Worm (Caenorhabditis elegans) whole organism, late embryonic: ENCODE results near the gene col-185.

Experiments used
- C38D4.7 ChIP-seq: fragments of 200-800 bp; sonication (Bioruptor generic); optimal IDR thresholded peaks from 2 replicates; lab custom pipeline; 2018; ENCODE audit warnings: mild to moderate bottlenecking, missing genetic modification characterization, moderate library complexity, missing compliant biosample characterization
- F13H6.1 ChIP-seq: sonication (generic microtip); optimal IDR thresholded peaks from 2 replicates; lab custom pipeline; 2016; ENCODE audit warnings: missing genetic modification characterization, missing compliant biosample characterization
- K09A11.1 ChIP-seq: sonication (generic microtip); optimal IDR thresholded peaks from 2 replicates; lab custom pipeline; 2017; ENCODE audit warnings: antibody characterized with exemption, mild to moderate bottlenecking, missing genetic modification characterization, missing compliant biosample characterization; ENCODE audit not compliant: insufficient read depth
- Y22D7AL.16 ChIP-seq: sonication (generic microtip); optimal IDR thresholded peaks from 2 replicates; lab custom pipeline; 2016; ENCODE audit warnings: missing genetic modification characterization, missing compliant biosample characterization
- ama-1 ChIP-seq: fragments of 150-350 bp; optimal IDR thresholded peaks from 2 replicates; lab custom pipeline; 2014
- ceh-14 ChIP-seq: sonication (generic microtip); optimal IDR thresholded peaks from 2 replicates; lab custom pipeline; 2016; ENCODE audit warnings: missing genotype, missing genetic modification characterization, missing compliant biosample characterization
- ceh-18 ChIP-seq: sonication (generic microtip); optimal IDR thresholded peaks from 2 replicates; lab custom pipeline; 2016; ENCODE audit warnings: missing genetic modification characterization, missing compliant biosample characterization
- ceh-19 ChIP-seq: fragments of 200-800 bp; sonication (Bioruptor generic); optimal IDR thresholded peaks from 2 replicates; lab custom pipeline; 2018; ENCODE audit warnings: mild to moderate bottlenecking, missing genetic modification characterization, missing compliant biosample characterization
- ceh-2 ChIP-seq: sonication (generic microtip); optimal IDR thresholded peaks from 2 replicates; lab custom pipeline; 2016; ENCODE audit warnings: missing genotype, missing genetic modification characterization, missing compliant biosample characterization
- ceh-30 ChIP-seq: fragments of 150-350 bp; optimal IDR thresholded peaks from 2 replicates; lab custom pipeline; 2014; ENCODE audit warnings: missing biosample characterization, missing genetic modification characterization
- ceh-31 ChIP-seq: sonication (generic microtip); optimal IDR thresholded peaks from 2 replicates; lab custom pipeline; 2016; ENCODE audit warnings: missing genetic modification characterization, missing compliant biosample characterization
- che-1 ChIP-seq: sonication (generic microtip); optimal IDR thresholded peaks from 2 replicates; lab custom pipeline; 2016; ENCODE audit warnings: mild to moderate bottlenecking, missing genetic modification characterization, missing compliant biosample characterization
- dmd-4 ChIP-seq: sonication (generic microtip); optimal IDR thresholded peaks from 2 replicates; lab custom pipeline; 2016; ENCODE audit warnings: borderline replicate concordance, missing genetic modification characterization, missing compliant biosample characterization
- dve-1 ChIP-seq: sonication (generic microtip); optimal IDR thresholded peaks from 2 replicates; lab custom pipeline; 2017; ENCODE audit warnings: antibody characterized with exemption, mild to moderate bottlenecking, missing genetic modification characterization, missing compliant biosample characterization
- elt-2 ChIP-seq: sonication (generic microtip); optimal IDR thresholded peaks from 2 replicates; lab custom pipeline; 2016; ENCODE audit warnings: missing genetic modification reagents, missing genetic modification characterization, missing compliant biosample characterization
- ets-4 ChIP-seq: sonication (generic microtip); optimal IDR thresholded peaks from 2 replicates; lab custom pipeline; 2016; ENCODE audit warnings: missing genetic modification characterization, missing compliant biosample characterization
- fkh-6 ChIP-seq: sonication (generic microtip); optimal IDR thresholded peaks from 2 replicates; lab custom pipeline; 2016; ENCODE audit warnings: missing genetic modification characterization, missing compliant biosample characterization
- gmeb-2 ChIP-seq: sonication (generic microtip); optimal IDR thresholded peaks from 2 replicates; lab custom pipeline; 2016; ENCODE audit warnings: missing genetic modification characterization, inconsistent platforms, missing compliant biosample characterization
- hlh-15 ChIP-seq: sonication (generic microtip); optimal IDR thresholded peaks from 2 replicates; lab custom pipeline; 2016; ENCODE audit warnings: missing genetic modification characterization, missing compliant biosample characterization
- hlh-8 ChIP-seq: sonication (generic microtip); optimal IDR thresholded peaks from 2 replicates; lab custom pipeline; 2016; ENCODE audit warnings: missing genotype, missing genetic modification characterization, missing compliant biosample characterization
- nfya-1 ChIP-seq: sonication (generic microtip); optimal IDR thresholded peaks from 2 replicates; lab custom pipeline; 2017; ENCODE audit warnings: missing genetic modification characterization, mild to moderate bottlenecking, missing compliant biosample characterization, antibody characterized with exemption, moderate library complexity
- nhr-11 ChIP-seq: fragments of 150-350 bp; optimal IDR thresholded peaks from 2 replicates; lab custom pipeline; 2014; ENCODE audit warnings: missing biosample characterization, missing genetic modification characterization
- odd-2 ChIP-seq: sonication (generic microtip); optimal IDR thresholded peaks from 2 replicates; lab custom pipeline; 2017; ENCODE audit warnings: antibody characterized with exemption, mild to moderate bottlenecking, missing genetic modification characterization, missing compliant biosample characterization
- pat-9 ChIP-seq: fragments of 200-800 bp; sonication (Bioruptor generic); optimal IDR thresholded peaks from 2 replicates; lab custom pipeline; 2018; ENCODE audit warnings: mild to moderate bottlenecking, missing genetic modification characterization, moderate library complexity, missing compliant biosample characterization
- pax-1 ChIP-seq: fragments of 150-350 bp; optimal IDR thresholded peaks from 2 replicates; lab custom pipeline; 2014; ENCODE audit warnings: missing biosample characterization, missing genetic modification characterization
- pha-4 ChIP-seq: fragments of 150-350 bp; optimal IDR thresholded peaks from 2 replicates; lab custom pipeline; 2018; ENCODE audit warnings: missing biosample characterization, missing genetic modification reagents, missing genetic modification characterization
- pros-1 ChIP-seq: fragments of 150-350 bp; optimal IDR thresholded peaks from 2 replicates; lab custom pipeline; 2014; ENCODE audit warnings: missing biosample characterization, missing genetic modification reagents, missing genetic modification characterization
- ref-2 ChIP-seq: sonication (generic microtip); optimal IDR thresholded peaks from 2 replicates; lab custom pipeline; 2016; ENCODE audit warnings: missing genetic modification characterization, missing compliant biosample characterization
- sdc-2 ChIP-seq: sonication (generic microtip); optimal IDR thresholded peaks from 2 replicates; lab custom pipeline; 2016; ENCODE audit warnings: missing genotype, missing genetic modification characterization, missing compliant biosample characterization
- sox-4 ChIP-seq: sonication (generic microtip); optimal IDR thresholded peaks from 2 replicates; lab custom pipeline; 2017; ENCODE audit warnings: mild to moderate bottlenecking, missing genetic modification characterization, inconsistent platforms, missing compliant biosample characterization
- syd-9 ChIP-seq: sonication (generic microtip); optimal IDR thresholded peaks from 2 replicates; lab custom pipeline; 2016; ENCODE audit warnings: mild to moderate bottlenecking, missing genetic modification characterization, moderate library complexity, missing compliant biosample characterization
- tbx-7 ChIP-seq: sonication (generic microtip); optimal IDR thresholded peaks from 2 replicates; lab custom pipeline; 2016; ENCODE audit warnings: missing genotype, missing genetic modification characterization, missing compliant biosample characterization
- ttx-3 ChIP-seq: sonication (generic microtip); optimal IDR thresholded peaks from 2 replicates; lab custom pipeline; 2016; ENCODE audit warnings: missing genetic modification reagents, missing genetic modification characterization, missing compliant biosample characterization
- unc-3 ChIP-seq, 2 experiments: fragments of 200-800 bp in 1 of 2; sonication (Bioruptor generic) in 1 of 2; sonication (generic microtip) in 1 of 2; conservative IDR thresholded peaks in 1 of 2; optimal IDR thresholded peaks in 1 of 2; 2 replicates each; pipeline versions ENCODE4 v1.3.6 to Lab custom; 2016 to 2022; ENCODE audit warnings: missing compliant biosample characterization in 2 of 2, missing genetic modification characterization in 2 of 2, missing genetic modification reagents in 1 of 2
- unc-42 ChIP-seq: sonication (generic microtip); optimal IDR thresholded peaks from 2 replicates; lab custom pipeline; 2016; ENCODE audit warnings: missing genotype, missing genetic modification characterization, missing compliant biosample characterization
- unc-86 ChIP-seq: sonication (generic microtip); optimal IDR thresholded peaks from 2 replicates; lab custom pipeline; 2016; ENCODE audit warnings: missing genetic modification characterization, missing compliant biosample characterization

The col-185 gene

ce11 chrX:13506043-13506442 is 4.9 kb downstream of the col-185 start:
- no peak for TF ChIP-seq Y22D7AL.16 (tag; lab: Kevin White, UChicago)
- no peak for TF ChIP-seq ceh-2 (tag; lab: Kevin White, UChicago)
- no peak for TF ChIP-seq ceh-30
- no peak for TF ChIP-seq ttx-3 (tag; lab: Kevin White, UChicago)
- peak; percentile 42 for TF ChIP-seq unc-42 (tag; lab: Kevin White, UChicago)
- no peak for TF ChIP-seq C38D4.7 (GFP tag; lab: Kevin White, UChicago)
- TF ChIP-seq nhr-11 (tag; lab: Kevin White, UChicago): no peak
- TF ChIP-seq pros-1 (tag; lab: Kevin White, UChicago): no peak
- peak; percentile 8 for TF ChIP-seq ceh-31
- no peak for TF ChIP-seq pha-4
- no peak for TF ChIP-seq ceh-18 (tag; lab: Kevin White, UChicago)
- TF ChIP-seq pax-1: no peak
- TF ChIP-seq ets-4 (tag; lab: Kevin White, UChicago): no peak

- TF ChIP-seq unc-42 (tag; lab: Kevin White, UChicago) (peak; percentile 5), syd-9 (tag; lab: Kevin White, UChicago) (no peak)
These were observed 5.7 kb downstream of the col-185 start for ce11 chrX:13505201-13505600.

DNA sequence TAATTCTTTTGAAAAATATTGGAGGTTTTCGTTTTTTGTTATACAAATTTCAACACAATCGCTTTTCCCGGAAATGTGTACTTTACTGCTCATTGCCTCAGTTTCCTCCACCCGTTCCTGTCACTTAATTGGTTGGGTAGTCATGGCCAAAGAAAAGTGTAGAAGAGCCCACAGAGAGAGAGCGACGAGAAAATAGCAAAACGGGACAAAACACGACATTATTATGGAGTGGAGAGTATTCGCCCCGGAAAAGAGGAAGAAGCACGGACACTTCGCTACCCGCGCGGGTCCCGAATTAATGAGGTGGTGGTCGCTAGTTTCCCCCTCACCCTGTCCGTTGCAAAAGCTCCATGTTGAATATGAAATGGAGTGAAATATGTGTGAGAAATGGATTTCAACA is 7.1 kb downstream of the col-185 start:
- TF ChIP-seq F13H6.1 (tag; lab: Kevin White, UChicago) (no peak), ceh-19 (GFP tag; lab: Kevin White, UChicago) (peak; percentile 2), sox-4 (tag; lab: Kevin White, UChicago) (no peak), unc-42 (tag; lab: Kevin White, UChicago) (peak; percentile 34), ref-2 (no peak), ceh-31 (peak; percentile 43), odd-2 (no peak), ets-4 (tag; lab: Kevin White, UChicago) (no peak), ceh-14 (tag; lab: Kevin White, UChicago) (peak; percentile 1), dmd-4 (tag; lab: Kevin White, UChicago) (peak; percentile 25), che-1 (no peak), sdc-2 (peak; percentile 51), unc-3 (GFP tag; conservative IDR thresholded peaks at IDR 0.05; lab: Robert Waterston, UW) (no peak), unc-3 (tag; optimal IDR thresholded peaks at IDR 0.05; lab: Kevin White, UChicago) (no peak), K09A11.1 (tag; lab: Kevin White, UChicago) (no peak), ceh-18 (tag; lab: Kevin White, UChicago) (no peak), Y22D7AL.16 (tag; lab: Kevin White, UChicago) (no peak), pros-1 (tag; lab: Kevin White, UChicago) (no peak), nfya-1 (tag; lab: Kevin White, UChicago) (peak; percentile 19)

ce11 chrX:13502282-13502681 is 8.6 kb downstream of the col-185 start:
- TF ChIP-seq unc-42 (tag; lab: Kevin White, UChicago) (peak; percentile 65), sdc-2 (peak; percentile 26), dve-1 (tag; lab: Kevin White, UChicago) (no peak), nfya-1 (tag; lab: Kevin White, UChicago) (peak; percentile 27), tbx-7 (tag; lab: Kevin White, UChicago) (no peak), elt-2 (tag; lab: Kevin White, UChicago) (no peak), unc-86 (no peak), pat-9 (tag; lab: Kevin White, UChicago) (no peak), ceh-18 (tag; lab: Kevin White, UChicago) (no peak), sox-4 (tag; lab: Kevin White, UChicago) (no peak), ama-1 (no peak), ceh-31 (peak; percentile 79), gmeb-2 (no peak), fkh-6 (no peak), hlh-15 (tag; lab: Kevin White, UChicago) (no peak), hlh-8 (tag; lab: Kevin White, UChicago) (no peak), Y22D7AL.16 (tag; lab: Kevin White, UChicago) (no peak)
- TF ChIP-seq, all 69 proteins: peak for 4
